Fruit fly (Drosophila melanogaster) whole organism, wandering third instar larva: ENCODE results near the gene Ppt2.

Source experiments
- Abd-B ChIP-seq: fragments of >200 bp; optimal IDR thresholded peaks from 2 replicates; lab custom pipeline; 2017; ENCODE audit warnings: missing biosample characterization, missing genetic modification characterization
- CG32264 ChIP-seq: fragments of 200-800 bp; sonication (Bioruptor generic); optimal IDR thresholded peaks from 2 replicates; lab custom pipeline; 2016; ENCODE audit warnings: missing biosample characterization, missing genetic modification characterization
- CG9705 ChIP-seq: fragments of 200-800 bp; sonication (Bioruptor generic); optimal IDR thresholded peaks from 2 replicates; lab custom pipeline; 2018; ENCODE audit warnings: missing biosample characterization, mild to moderate bottlenecking, missing genetic modification characterization
- CrebA ChIP-seq: fragments of 200-800 bp; sonication (Bioruptor generic); optimal IDR thresholded peaks from 2 replicates; lab custom pipeline; 2016; ENCODE audit warnings: missing biosample characterization, mild to moderate bottlenecking, missing genetic modification characterization, borderline replicate concordance
- Dfd ChIP-seq: fragments of >200 bp; optimal IDR thresholded peaks from 2 replicates; lab custom pipeline; 2017; ENCODE audit warnings: missing biosample characterization, missing genetic modification characterization
- Dif ChIP-seq: fragments of 200-275, 200-300 bp; sonication (Bioruptor generic); optimal IDR thresholded peaks from 2 replicates; lab custom pipeline; 2018; ENCODE audit warnings: missing biosample characterization, missing genetic modification characterization; ENCODE audit not compliant: partially characterized antibody
- GATAd ChIP-seq: sonication (Bioruptor generic); optimal IDR thresholded peaks from 2 replicates; lab custom pipeline; 2016; ENCODE audit warnings: missing biosample characterization, missing genetic modification characterization
- HLH106 ChIP-seq: fragments of 200-800 bp; optimal IDR thresholded peaks from 3 replicates; lab custom pipeline; 2019; ENCODE audit warnings: missing biosample characterization, mild to moderate bottlenecking, missing genetic modification characterization, moderate library complexity
- Hnf4 ChIP-seq: fragments of 200-800 bp; sonication (Bioruptor generic); optimal IDR thresholded peaks from 2 replicates; lab custom pipeline; 2016; ENCODE audit warnings: missing biosample characterization, mild to moderate bottlenecking, missing genetic modification characterization
- Hr78 ChIP-seq: fragments of >200 bp; optimal IDR thresholded peaks from 2 replicates; lab custom pipeline; 2017; ENCODE audit warnings: missing biosample characterization, missing genetic modification characterization
- Hr83 ChIP-seq: fragments of 200-300 bp; sonication (Bioruptor generic); optimal IDR thresholded peaks from 2 replicates; lab custom pipeline; 2016; ENCODE audit warnings: missing biosample characterization, mild to moderate bottlenecking, missing genetic modification characterization, moderate library complexity; ENCODE audit not compliant: poor library complexity, severe bottlenecking
- Jra ChIP-seq: sonication (Bioruptor generic); optimal IDR thresholded peaks from 2 replicates; lab custom pipeline; 2016; ENCODE audit warnings: missing biosample characterization, missing genetic modification characterization
- Mio ChIP-seq: sonication (Bioruptor generic); optimal IDR thresholded peaks from 2 replicates; lab custom pipeline; 2016; ENCODE audit warnings: missing biosample characterization, missing genetic modification characterization
- Myc ChIP-seq: fragments of >200 bp; optimal IDR thresholded peaks from 2 replicates; lab custom pipeline; 2017
- N ChIP-seq: fragments of >200 bp; optimal IDR thresholded peaks from 2 replicates; lab custom pipeline; 2018; ENCODE audit warnings: missing biosample characterization, missing external identifiers, missing genetic modification characterization
- OdsH ChIP-seq: fragments of 200-800 bp; sonication (Bioruptor generic); optimal IDR thresholded peaks from 2 replicates; lab custom pipeline; 2016; ENCODE audit warnings: missing biosample characterization, mild to moderate bottlenecking, missing genetic modification characterization
- Rel ChIP-seq, 2 experiments: fragments of 200-800 bp; sonication (Bioruptor generic) in 1 of 2; optimal IDR thresholded peaks; 2 replicates in 1 of 2; 3 replicates in 1 of 2; lab custom pipeline; 2016 to 2019; ENCODE audit warnings: mild to moderate bottlenecking in 2 of 2, missing biosample characterization in 2 of 2, missing genetic modification characterization in 2 of 2, moderate library complexity in 1 of 2
- Sp1 ChIP-seq: fragments of 200-800 bp; sonication (Bioruptor generic); optimal IDR thresholded peaks from 3 replicates; lab custom pipeline; 2019; ENCODE audit warnings: missing biosample characterization, mild to moderate bottlenecking, missing genetic modification characterization, moderate library complexity
- Vsx2 ChIP-seq: fragments of 200-300, 225-300 bp; sonication (Bioruptor generic); optimal IDR thresholded peaks from 2 replicates; lab custom pipeline; 2018; ENCODE audit warnings: missing biosample characterization, missing genetic modification characterization; ENCODE audit not compliant: partially characterized antibody
- br ChIP-seq: fragments of 200-800 bp; sonication (Bioruptor generic); optimal IDR thresholded peaks from 2 replicates; lab custom pipeline; 2016; ENCODE audit warnings: missing biosample characterization, missing genetic modification characterization
- brk ChIP-seq: fragments of 200-800 bp; sonication (Bioruptor generic); optimal IDR thresholded peaks from 2 replicates; lab custom pipeline; 2016; ENCODE audit warnings: missing biosample characterization, mild to moderate bottlenecking, missing genetic modification characterization
- dl ChIP-seq, 2 experiments: fragments of 175-275, 200-275 bp in 1 of 2; fragments of 200-275 bp in 1 of 2; sonication (Bioruptor generic); optimal IDR thresholded peaks; lab custom pipeline; 2018; ENCODE audit warnings: mild to moderate bottlenecking in 2 of 2, missing biosample characterization in 2 of 2, missing genetic modification characterization in 2 of 2, moderate library complexity in 2 of 2; ENCODE audit not compliant: partially characterized antibody in 2 of 2, insufficient read depth in 1 of 2
- dmrt93B ChIP-seq: fragments of 200-800 bp; sonication (Bioruptor generic); optimal IDR thresholded peaks from 2 replicates; lab custom pipeline; 2018; ENCODE audit warnings: missing biosample characterization, mild to moderate bottlenecking, missing genetic modification characterization
- dsf ChIP-seq: sonication (Bioruptor generic); optimal IDR thresholded peaks from 2 replicates; lab custom pipeline; 2016; ENCODE audit warnings: missing biosample characterization, missing genetic modification characterization, borderline replicate concordance
- ey ChIP-seq: fragments of 200-800 bp; sonication (Bioruptor generic); optimal IDR thresholded peaks from 2 replicates; lab custom pipeline; 2016; ENCODE audit warnings: missing biosample characterization, missing genetic modification characterization
- foxo ChIP-seq, 2 experiments: fragments of 200-800 bp; sonication (Bioruptor generic); optimal IDR thresholded peaks; 2 replicates in 1 of 2; 3 replicates in 1 of 2; lab custom pipeline; 2016 to 2017; ENCODE audit warnings: missing biosample characterization in 2 of 2, missing genetic modification characterization in 2 of 2
- fru ChIP-seq: fragments of 200-800 bp; sonication (Bioruptor generic); optimal IDR thresholded peaks from 3 replicates; lab custom pipeline; 2016; ENCODE audit warnings: missing biosample characterization, mild to moderate bottlenecking, missing genetic modification characterization
- h ChIP-seq: fragments of 200-800 bp; sonication (Bioruptor generic); optimal IDR thresholded peaks from 3 replicates; lab custom pipeline; 2016; ENCODE audit warnings: missing biosample characterization, mild to moderate bottlenecking, missing genetic modification characterization
- jim ChIP-seq: fragments of 175-275, 200-325 bp; sonication (Bioruptor generic); optimal IDR thresholded peaks from 2 replicates; lab custom pipeline; 2016; ENCODE audit warnings: missing biosample characterization, mild to moderate bottlenecking, missing genetic modification characterization
- lola ChIP-seq: fragments of >200 bp; optimal IDR thresholded peaks from 2 replicates; lab custom pipeline; 2017; ENCODE audit warnings: missing biosample characterization, missing genetic modification characterization
- pan ChIP-seq: fragments of >200 bp; optimal IDR thresholded peaks from 2 replicates; lab custom pipeline; 2017
- psq ChIP-seq: fragments of 200-800 bp; sonication (Bioruptor generic); optimal IDR thresholded peaks from 3 replicates; lab custom pipeline; 2017; ENCODE audit warnings: missing biosample characterization, mild to moderate bottlenecking, missing genetic modification characterization, moderate library complexity
- rgr ChIP-seq: fragments of 200-800 bp; sonication (Bioruptor generic); optimal IDR thresholded peaks from 3 replicates; lab custom pipeline; 2016; ENCODE audit warnings: missing biosample characterization, mild to moderate bottlenecking, missing genetic modification characterization
- sage ChIP-seq: fragments of 200-800 bp; sonication (Bioruptor generic); optimal IDR thresholded peaks from 2 replicates; lab custom pipeline; 2016; ENCODE audit warnings: missing biosample characterization, mild to moderate bottlenecking, missing genetic modification characterization
- sv ChIP-seq: fragments of 200-800 bp; sonication (Bioruptor generic); optimal IDR thresholded peaks from 3 replicates; lab custom pipeline; 2016; ENCODE audit warnings: missing biosample characterization, missing genetic modification characterization
- tai ChIP-seq: sonication (Bioruptor generic); optimal IDR thresholded peaks from 2 replicates; lab custom pipeline; 2016; ENCODE audit warnings: missing biosample characterization, missing genetic modification characterization
- usp ChIP-seq: fragments of >200 bp; optimal IDR thresholded peaks from 2 replicates; lab custom pipeline; 2017; ENCODE audit warnings: missing biosample characterization, missing genetic modification characterization
- woc ChIP-seq: sonication (Bioruptor generic); optimal IDR thresholded peaks from 2 replicates; lab custom pipeline; 2016; ENCODE audit warnings: missing biosample characterization, mild to moderate bottlenecking, missing genetic modification characterization

Gene Ppt2

DNA sequence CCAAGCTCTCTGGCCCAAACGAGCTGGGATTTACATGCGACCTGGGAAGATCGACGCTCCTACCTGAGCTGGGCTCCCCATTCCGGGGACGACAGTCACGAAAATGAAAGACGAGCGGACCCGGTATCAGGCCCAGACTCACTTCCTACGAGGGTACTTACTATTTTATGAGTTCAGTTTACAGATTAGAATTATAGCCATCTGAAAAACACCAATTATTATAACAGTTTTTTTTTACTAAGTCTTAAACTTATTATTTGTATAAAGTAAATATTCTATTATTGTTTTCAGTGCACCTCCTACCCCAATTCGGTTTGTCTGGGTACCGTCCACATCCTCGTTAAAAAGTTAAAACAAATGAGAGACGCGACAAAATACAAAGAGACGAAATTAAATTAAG is 46.3 kb downstream of the Ppt2 start:
- TF ChIP-seq Jra = no peak
- no peak for TF ChIP-seq dsf
- no peak for TF ChIP-seq CG32264
- no peak for TF ChIP-seq dl (GFP tag; optimal IDR thresholded peaks at IDR 0.05; lab: Kevin White, UChicago; ENCODE audit: insufficient read depth in 1 of 2, partially characterized antibody in 2 of 2)
- TF ChIP-seq usp = no peak
- TF ChIP-seq br (GFP tag; lab: Kevin White, UChicago) = no peak
- TF ChIP-seq Myc = no peak
- no peak for TF ChIP-seq sage (GFP tag; lab: Kevin White, UChicago)
- no peak for TF ChIP-seq Mio (GFP tag; lab: Kevin White, UChicago)
- peak; percentile 19 for TF ChIP-seq OdsH (GFP tag; lab: Kevin White, UChicago)
- TF ChIP-seq CG9705 (GFP tag; lab: Kevin White, UChicago) = peak; percentile 28
- peak; percentile 49 for TF ChIP-seq psq
- no peak for TF ChIP-seq sv (GFP tag; lab: Kevin White, UChicago)
- peak; percentile 41 for TF ChIP-seq woc (GFP tag; lab: Kevin White, UChicago)
- peak; percentile 76 for TF ChIP-seq h (GFP tag; lab: Kevin White, UChicago)
- peak; percentile 73 for TF ChIP-seq HLH106 (tag; lab: Kevin White, UChicago)
- TF ChIP-seq rgr = peak; percentile 19
- no peak for TF ChIP-seq Hr78
- TF ChIP-seq Rel (GFP tag; optimal IDR thresholded peaks at IDR 0.05; lab: Kevin White, UChicago) = no peak
- TF ChIP-seq Rel (tag; optimal IDR thresholded peaks at IDR 0.05; lab: Kevin White, UChicago) = no peak
- peak; percentile 25 for TF ChIP-seq dmrt93B (GFP tag; lab: Kevin White, UChicago)
- TF ChIP-seq fru (GFP tag; lab: Kevin White, UChicago) = peak; percentile 84
- no peak for TF ChIP-seq tai (GFP tag; lab: Kevin White, UChicago)
- peak in 1 of 2 experiments; percentile 80 for TF ChIP-seq foxo (GFP tag; optimal IDR thresholded peaks at IDR 0.05; lab: Kevin White, UChicago)

DNA sequence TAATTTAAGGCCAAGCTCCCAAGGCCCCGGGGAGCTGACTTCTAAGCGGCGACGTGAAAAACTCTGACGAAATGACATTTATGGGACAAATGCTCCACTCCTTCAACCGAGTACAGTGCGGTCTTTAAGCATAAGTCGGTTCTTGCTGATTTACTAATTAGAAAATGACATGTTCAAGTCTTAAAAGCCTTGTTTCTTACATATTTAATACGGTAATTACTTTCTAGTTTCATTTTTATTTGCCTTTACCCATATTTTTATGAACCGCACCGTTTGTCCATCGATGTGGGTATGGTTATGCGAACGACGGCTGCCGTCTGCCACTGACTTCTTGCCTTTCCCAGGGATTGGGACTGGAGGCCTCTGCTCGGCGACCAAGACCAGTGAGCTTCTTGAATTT is 48.3 kb downstream of the Ppt2 start:
- peak; percentile 61 for TF ChIP-seq Hnf4 (GFP tag; lab: Kevin White, UChicago)
- TF ChIP-seq pan = no peak
- peak; percentile 67 for TF ChIP-seq HLH106 (tag; lab: Kevin White, UChicago)
- TF ChIP-seq jim (GFP tag; lab: Kevin White, UChicago) = no peak
- TF ChIP-seq Mio (GFP tag; lab: Kevin White, UChicago) = no peak
- TF ChIP-seq h (GFP tag; lab: Kevin White, UChicago) = peak; percentile 72
- peak; percentile 27 for TF ChIP-seq woc (GFP tag; lab: Kevin White, UChicago)
- TF ChIP-seq fru (GFP tag; lab: Kevin White, UChicago) = peak; percentile 66
- no peak for TF ChIP-seq Hr78
- no peak for TF ChIP-seq CG9705 (GFP tag; lab: Kevin White, UChicago)
- TF ChIP-seq dl (GFP tag; optimal IDR thresholded peaks at IDR 0.05; lab: Kevin White, UChicago; ENCODE audit: insufficient read depth in 1 of 2, partially characterized antibody in 2 of 2) = no peak
- TF ChIP-seq Dif (GFP tag; lab: Kevin White, UChicago) = no peak
- peak in 1 of 2 experiments; percentile 71 for TF ChIP-seq foxo (GFP tag; optimal IDR thresholded peaks at IDR 0.05; lab: Kevin White, UChicago)
- no peak for TF ChIP-seq lola
- TF ChIP-seq ey = peak; percentile 75
- TF ChIP-seq N (GFP tag; lab: Kevin White, UChicago) = no peak
- TF ChIP-seq brk = peak; percentile 8
- TF ChIP-seq GATAd (GFP tag; lab: Kevin White, UChicago) = no peak
- peak; percentile 49 for TF ChIP-seq psq
- TF ChIP-seq CrebA (GFP tag; lab: Kevin White, UChicago) = no peak
- TF ChIP-seq Hr83 = no peak
- TF ChIP-seq sage (GFP tag; lab: Kevin White, UChicago) = no peak
- peak; percentile 13 for TF ChIP-seq dmrt93B (GFP tag; lab: Kevin White, UChicago)
- TF ChIP-seq sv (GFP tag; lab: Kevin White, UChicago) = no peak
- peak; percentile 25 for TF ChIP-seq CG32264
- no peak for TF ChIP-seq Abd-B (GFP tag; lab: Kevin White, UChicago)
- TF ChIP-seq rgr = peak; percentile 69
- no peak for TF ChIP-seq Myc
- peak; percentile 64 for TF ChIP-seq OdsH (GFP tag; lab: Kevin White, UChicago)
- no peak for TF ChIP-seq usp
- no peak for TF ChIP-seq Rel (GFP tag; optimal IDR thresholded peaks at IDR 0.05; lab: Kevin White, UChicago)
- TF ChIP-seq Rel (tag; optimal IDR thresholded peaks at IDR 0.05; lab: Kevin White, UChicago) = no peak
- TF ChIP-seq dsf = no peak
- TF ChIP-seq tai (GFP tag; lab: Kevin White, UChicago) = peak; percentile 26
- TF ChIP-seq Dfd = no peak
- TF ChIP-seq br (GFP tag; lab: Kevin White, UChicago) = peak; percentile 60
- TF ChIP-seq Jra = no peak
- no peak for TF ChIP-seq Vsx2 (GFP tag; lab: Kevin White, UChicago)
- TF ChIP-seq Sp1 (GFP tag; lab: Kevin White, UChicago) = peak; percentile 65
- TF ChIP-seq, all 38 proteins: peak for 16
